Worm (Caenorhabditis elegans): ENCODE results near the gene fbxa-27.

The fbxa-27 gene

DNA sequence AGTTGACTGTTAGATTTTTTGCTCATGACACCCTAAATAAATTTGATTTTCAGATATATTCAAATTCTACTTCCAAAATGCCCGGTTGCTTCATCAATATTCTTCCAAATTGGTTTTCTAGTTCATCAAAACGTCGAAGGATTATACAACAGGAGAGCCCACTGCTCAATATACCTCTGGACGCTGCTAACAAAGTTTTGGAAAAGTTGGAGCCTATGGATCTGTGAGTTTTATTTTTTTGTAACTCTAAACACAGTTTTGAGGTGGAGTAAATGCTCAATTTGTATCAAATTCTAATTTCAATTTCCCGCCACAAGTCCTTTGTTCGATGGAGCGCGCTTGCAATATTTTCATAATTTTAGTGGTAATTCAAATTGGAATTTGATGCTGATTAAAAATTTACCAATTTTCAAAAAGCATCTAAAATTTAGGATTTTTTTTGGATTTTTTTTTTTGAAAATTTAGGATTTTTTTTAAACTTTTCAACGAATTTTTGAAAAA is at the start of gene fbxa-27:
Gene fbxa-27 (plus strand): TSS at position 51 of the 501 bp plus-strand sequence.
- TF ChIP-seq unc-98 (GFP tag; IDR thresholded peaks at IDR 0.05) (no peak), efl-1 (optimal IDR thresholded peaks at IDR 0.05) (peak; percentile 27 to 63), efl-1 (GFP tag; optimal IDR thresholded peaks at IDR 0.05 in 1 of 2) (peak; percentile 62 to 76), lin-35 (GFP tag; optimal IDR thresholded peaks at IDR 0.05) (peak in 1 of 2 experiments; percentile 20), dpl-1 (GFP tag; optimal IDR thresholded peaks at IDR 0.05) (peak in 1 of 3 experiments; percentile 44)

DNA sequence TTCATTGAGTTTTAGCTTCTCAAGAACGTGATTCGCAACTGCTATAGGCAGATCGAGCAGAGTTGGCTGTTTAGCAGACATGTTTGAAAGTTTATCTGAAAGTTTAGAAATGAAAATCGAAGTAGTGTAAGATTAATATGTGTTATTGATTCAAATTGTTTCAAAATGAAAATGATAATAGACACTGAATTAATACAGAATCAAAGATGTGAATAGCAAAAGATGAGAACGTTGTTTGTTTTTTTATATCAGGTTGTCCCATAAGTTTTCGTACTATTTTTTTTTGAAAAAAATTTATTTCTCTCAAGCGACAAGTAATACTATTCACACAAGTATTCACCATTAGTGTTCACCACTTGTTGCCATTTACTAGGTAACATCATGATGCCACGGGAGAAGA is 49.6 kb upstream of the fbxa-27 start, which contains the start of gene fbxa-36:
Gene fbxa-36 (minus strand): TSS at position 101 of the 400 bp plus-strand sequence.
- TF ChIP-seq nhr-28 (tag; optimal IDR thresholded peaks at IDR 0.05) (no peak), elt-3 (tag; optimal IDR thresholded peaks at IDR 0.05) (no peak), pax-3 (tag; optimal IDR thresholded peaks at IDR 0.05) (no peak), snu-23 (GFP tag; optimal IDR thresholded peaks at IDR 0.05) (no peak), unc-98 (GFP tag; IDR thresholded peaks at IDR 0.05) (no peak), blmp-1 (tag; optimal IDR thresholded peaks at IDR 0.05) (no peak), nhr-71 (tag; optimal IDR thresholded peaks at IDR 0.05) (no peak)

DNA sequence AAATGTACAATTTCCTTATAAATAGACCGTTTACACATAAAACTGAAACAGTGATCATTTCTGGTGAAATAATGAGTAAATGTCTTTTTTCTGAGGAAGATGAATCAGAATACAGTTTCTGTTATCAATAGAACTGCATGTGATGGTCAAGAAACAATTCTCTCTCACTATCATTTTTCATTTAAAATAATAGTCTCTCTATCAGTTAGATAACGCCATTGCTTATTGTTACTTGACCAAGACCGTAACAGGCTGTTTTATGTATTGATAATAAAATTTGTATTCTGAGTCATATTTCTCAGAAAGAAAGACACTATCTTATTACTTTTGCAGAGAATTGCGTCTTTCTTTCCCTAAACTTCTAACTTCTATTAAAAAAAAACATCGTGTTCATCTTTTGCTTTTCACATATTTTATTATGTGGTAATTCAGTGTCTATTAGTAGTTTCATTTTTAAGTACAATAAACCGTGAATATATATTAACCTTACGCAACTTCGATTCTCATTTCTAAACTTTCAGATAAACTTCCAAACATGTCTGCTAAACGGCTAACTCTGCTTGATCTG is 47.5 kb upstream of the fbxa-27 start, which contains the start of gene fbxa-35:
Gene fbxa-35 (plus strand): TSS at position 518 of the 568 bp plus-strand sequence.
- TF ChIP-seq vab-15 (tag; optimal IDR thresholded peaks at IDR 0.05) (no peak), elt-2 (tag; optimal IDR thresholded peaks at IDR 0.05) (peak; percentile 82), tlp-1 (tag; optimal IDR thresholded peaks at IDR 0.05) (no peak), fos-1 (tag; optimal IDR thresholded peaks at IDR 0.05) (no peak), elt-3 (tag; optimal IDR thresholded peaks at IDR 0.05) (peak in 2 of 6 experiments; percentile 13), efl-1 (optimal IDR thresholded peaks at IDR 0.05) (no peak), efl-1 (GFP tag; optimal IDR thresholded peaks at IDR 0.05 in 1 of 2) (peak in 1 of 2 experiments; percentile 19), fkh-10 (GFP tag; optimal IDR thresholded peaks at IDR 0.05) (no peak)

DNA sequence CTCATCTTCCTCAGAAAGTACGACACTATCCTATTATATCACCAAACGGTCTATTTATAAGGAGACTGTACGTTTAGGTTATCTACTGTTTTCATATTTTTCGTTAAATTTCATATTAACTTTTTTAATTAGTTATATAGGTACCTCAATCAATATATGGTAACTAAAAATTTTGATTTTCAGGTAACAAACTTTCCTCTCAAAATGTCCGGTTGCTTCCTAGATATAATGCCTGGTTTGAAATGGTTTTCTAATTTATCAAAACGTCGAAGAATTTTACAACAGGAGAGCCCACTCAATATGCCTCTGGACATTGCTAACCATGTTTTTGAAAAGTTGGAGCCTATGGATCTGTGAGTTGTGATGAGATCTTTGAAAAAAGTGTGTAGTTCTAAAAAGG is 45.2 kb upstream of the fbxa-27 start, which contains the start of gene fbxa-28:
Gene fbxa-28 (plus strand): TSS at position 301 of the 400 bp plus-strand sequence.
- TF ChIP-seq pag-3 (tag; optimal IDR thresholded peaks at IDR 0.05; ENCODE audit: borderline replicate concordance, insufficient read depth) (no peak), ama-1 (optimal IDR thresholded peaks at IDR 0.05) (no peak), zag-1 (tag; optimal IDR thresholded peaks at IDR 0.05) (no peak), ceh-63 (GFP tag; optimal IDR thresholded peaks at IDR 0.05) (no peak), blmp-1 (tag; optimal IDR thresholded peaks at IDR 0.05) (no peak), efl-3 (GFP tag; optimal IDR thresholded peaks at IDR 0.05) (no peak), ztf-11 (tag; optimal IDR thresholded peaks at IDR 0.05) (no peak), lin-14 (GFP tag; optimal IDR thresholded peaks at IDR 0.05) (no peak), egl-27 (tag; optimal IDR thresholded peaks at IDR 0.05) (no peak), swsn-7 (tag; optimal IDR thresholded peaks at IDR 0.05) (no peak), lin-39 (tag; optimal IDR thresholded peaks at IDR 0.05) (no peak), tlp-1 (tag; optimal IDR thresholded peaks at IDR 0.05) (no peak), unc-30 (tag; optimal IDR thresholded peaks at IDR 0.05) (no peak), hpl-2 (GFP tag; optimal IDR thresholded peaks at IDR 0.05) (no peak), Y116A8C.19 (tag; optimal IDR thresholded peaks at IDR 0.05; ENCODE audit: borderline replicate concordance) (no peak), lir-3 (tag; optimal IDR thresholded peaks at IDR 0.05; ENCODE audit: poor library complexity) (no peak), rnt-1 (tag; optimal IDR thresholded peaks at IDR 0.05) (no peak), snu-23 (GFP tag; optimal IDR thresholded peaks at IDR 0.05) (no peak), sptf-1 (tag; optimal IDR thresholded peaks at IDR 0.05) (no peak), lin-13 (GFP tag; optimal IDR thresholded peaks at IDR 0.05) (no peak)

DNA sequence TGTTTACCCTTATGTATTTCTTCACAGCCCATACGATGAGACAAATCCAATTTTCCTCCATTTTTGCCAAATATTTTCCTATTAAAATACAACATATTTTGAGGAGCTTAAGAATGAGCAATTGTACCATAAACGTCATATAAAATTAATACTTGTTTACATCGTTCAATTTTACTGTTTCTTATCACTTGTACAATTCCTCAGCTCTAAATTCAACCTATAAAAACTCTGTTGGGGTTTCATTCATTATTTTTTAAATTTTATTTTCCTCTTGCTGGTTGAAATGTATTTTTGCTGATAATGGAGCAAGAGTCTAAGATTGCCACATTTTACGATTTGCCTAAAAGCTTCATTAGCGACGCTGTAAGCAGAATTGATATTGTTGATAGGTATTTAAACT is 39.4 kb upstream of the fbxa-27 start, which contains the start of gene fbxa-75:
Gene fbxa-75 (plus strand): TSS at position 301 of the 400 bp plus-strand sequence.
- no peak for TF ChIP-seq aly-2 (tag; optimal IDR thresholded peaks at IDR 0.05)
- no peak for TF ChIP-seq fkh-4 (tag; optimal IDR thresholded peaks at IDR 0.05; ENCODE audit: borderline replicate concordance)
- TF ChIP-seq ces-1 (GFP tag; optimal IDR thresholded peaks at IDR 0.05): no peak
- no peak for TF ChIP-seq nhr-12 (tag; optimal IDR thresholded peaks at IDR 0.05)
- no peak for TF ChIP-seq elt-2 (tag; optimal IDR thresholded peaks at IDR 0.05)
- no peak for TF ChIP-seq skn-1 (tag; optimal IDR thresholded peaks at IDR 0.05)
- TF ChIP-seq mep-1 (tag; optimal IDR thresholded peaks at IDR 0.05): no peak
- TF ChIP-seq vab-15 (tag; optimal IDR thresholded peaks at IDR 0.05): no peak
- TF ChIP-seq nhr-85 (tag): no peak
- TF ChIP-seq ztf-11 (tag; optimal IDR thresholded peaks at IDR 0.05): no peak
- no peak for TF ChIP-seq unc-86 (tag; optimal IDR thresholded peaks at IDR 0.05)
- TF ChIP-seq unc-62 (GFP tag; optimal IDR thresholded peaks at IDR 0.05): no peak
- no peak for TF ChIP-seq unc-98 (GFP tag; IDR thresholded peaks at IDR 0.05)
- TF ChIP-seq nhr-76 (tag; optimal IDR thresholded peaks at IDR 0.05): no peak
- no peak for TF ChIP-seq ceh-8 (GFP tag; optimal IDR thresholded peaks at IDR 0.05)
- no peak for TF ChIP-seq lir-3 (tag; optimal IDR thresholded peaks at IDR 0.05; ENCODE audit: poor library complexity)

Measured in whole organism, L1 larva.